Worm (Caenorhabditis elegans): Measurements from ENCODE around the gene cht-1.

cht-1 gene

ce11 chrX:3408717-3409303 is 9.0 kb upstream of the cht-1 start (continued):
- no peak for TF ChIP-seq dpff-1 (tag; optimal IDR thresholded peaks at IDR 0.05)
- TF ChIP-seq hlh-12 (tag; optimal IDR thresholded peaks at IDR 0.05): no peak
- TF ChIP-seq sptf-2 (GFP tag; optimal IDR thresholded peaks at IDR 0.05): no peak
- TF ChIP-seq dpl-1 (GFP tag; optimal IDR thresholded peaks at IDR 0.05): no peak
- no peak for TF ChIP-seq mel-28 (tag; optimal IDR thresholded peaks at IDR 0.05; ENCODE audit: borderline replicate concordance)
- no peak for TF ChIP-seq rpc-1 (optimal IDR thresholded peaks at IDR 0.05)
- no peak for TF ChIP-seq rpc-1 (tag; optimal IDR thresholded peaks at IDR 0.05)
- TF ChIP-seq nhr-120 (GFP tag; IDR thresholded peaks at IDR 0.05): no peak
- TF ChIP-seq F55B11.4 (tag; optimal IDR thresholded peaks at IDR 0.05; ENCODE audit: borderline replicate concordance, insufficient read depth): no peak
- peak; percentile 37 for TF ChIP-seq tlf-1 (GFP tag; optimal IDR thresholded peaks at IDR 0.05)
- no peak for TF ChIP-seq ztf-3 (GFP tag; optimal IDR thresholded peaks at IDR 0.05)
- no peak for TF ChIP-seq nhr-179 (tag; optimal IDR thresholded peaks at IDR 0.05)
- TF ChIP-seq mcd-1 (GFP tag; IDR thresholded peaks at IDR 0.05): no peak
- TF ChIP-seq efl-1 (GFP tag; optimal IDR thresholded peaks at IDR 0.05): no peak
- TF ChIP-seq unc-130 (GFP tag; optimal IDR thresholded peaks at IDR 0.05): no peak
- TF ChIP-seq Y67H2A.10 (GFP tag; conservative IDR thresholded peaks at IDR 0.05): no peak
- TF ChIP-seq F33H1.4 (GFP tag; IDR thresholded peaks at IDR 0.05): no peak
- no peak for TF ChIP-seq Y95B8A.8 (GFP tag; IDR thresholded peaks at IDR 0.05)
- peak; percentile 36 for TF ChIP-seq chd-7 (tag; optimal IDR thresholded peaks at IDR 0.05)
- peak; percentile 44 for TF ChIP-seq pbrm-1 (GFP tag; IDR thresholded peaks at IDR 0.05)
- TF ChIP-seq tbx-9 (tag; optimal IDR thresholded peaks at IDR 0.05; ENCODE audit: borderline replicate concordance): no peak
- no peak for TF ChIP-seq F39B2.1 (GFP tag; IDR thresholded peaks at IDR 0.05)
- TF ChIP-seq mes-4 (tag; optimal IDR thresholded peaks at IDR 0.05): no peak
- no peak for TF ChIP-seq snpc-1.3 (tag; optimal IDR thresholded peaks at IDR 0.05; ENCODE audit: insufficient read depth)
- no peak for TF ChIP-seq C17E4.6 (GFP tag; IDR thresholded peaks at IDR 0.05)
- TF ChIP-seq ceh-79 (tag; optimal IDR thresholded peaks at IDR 0.05): no peak
- 0 out of 2 replicates have a peak, but pooled peaks have one; percentile 38 for TF ChIP-seq hsf-1 (GFP tag; IDR thresholded peaks at IDR 0.05)
- TF ChIP-seq lin-26 (GFP tag; IDR thresholded peaks at IDR 0.05): no peak
- TF ChIP-seq ceh-40 (GFP tag; IDR thresholded peaks at IDR 0.05): no peak
- no peak for TF ChIP-seq nfya-1 (tag; optimal IDR thresholded peaks at IDR 0.05; ENCODE audit: borderline replicate concordance, insufficient read depth)
- TF ChIP-seq aptf-2 (GFP tag; conservative IDR thresholded peaks at IDR 0.05): no peak
- TF ChIP-seq ztf-22 (GFP tag; optimal IDR thresholded peaks at IDR 0.05): no peak
- no peak for TF ChIP-seq ZK185.1 (tag; optimal IDR thresholded peaks at IDR 0.05; ENCODE audit: poor library complexity, severe bottlenecking)
- no peak for TF ChIP-seq bed-1 (GFP tag; IDR thresholded peaks at IDR 0.05)
- no peak for TF ChIP-seq ztf-6 (GFP tag; IDR thresholded peaks at IDR 0.05)
- TF ChIP-seq atf-7 (tag; optimal IDR thresholded peaks at IDR 0.05): peak; percentile 82
- TF ChIP-seq cebp-2 (GFP tag; IDR thresholded peaks at IDR 0.05): no peak
- no peak for TF ChIP-seq D2030.7 (GFP tag; IDR thresholded peaks at IDR 0.05)
- no peak for TF ChIP-seq bed-2 (GFP tag; IDR thresholded peaks at IDR 0.05)
- TF ChIP-seq tbp1 (GFP tag; optimal IDR thresholded peaks at IDR 0.05): no peak
- TF ChIP-seq egrh-3 (GFP tag; IDR thresholded peaks at IDR 0.05): no peak
- TF ChIP-seq Y53G8AR.9 (GFP tag; conservative IDR thresholded peaks at IDR 0.05): peak; percentile 92; the same call in 1 of the 2 replicates
- no peak for TF ChIP-seq lsl-1 (GFP tag; optimal IDR thresholded peaks at IDR 0.05)
- no peak for TF ChIP-seq F57A8.1 (GFP tag; optimal IDR thresholded peaks at IDR 0.05)
- peak; percentile 22 for TF ChIP-seq lin-54 (GFP tag; optimal IDR thresholded peaks at IDR 0.05)
- TF ChIP-seq lir-1 (GFP tag; conservative IDR thresholded peaks at IDR 0.05): no peak
- no peak for TF ChIP-seq F52B5.7 (tag; optimal IDR thresholded peaks at IDR 0.05)
- TF ChIP-seq B0035.1 (tag; optimal IDR thresholded peaks at IDR 0.05): no peak
- TF ChIP-seq F49E8.2 (tag; optimal IDR thresholded peaks at IDR 0.05; ENCODE audit: insufficient read depth): no peak

All from whole organism, young adult.